Worm (Caenorhabditis elegans) whole organism, L4 larva: Measurements from ENCODE around the gene ttr-28.

ENCODE experiments used
- Y75B8A.6 ChIP-seq: fragments of 200-800 bp; sonication (Bioruptor generic); IDR thresholded peaks from 2 replicates; pipeline ENCODE4 v1.3.6; 2022; ENCODE audit warnings: missing genetic modification reagents, missing genetic modification characterization, missing compliant biosample characterization
- ZK337.2 ChIP-seq: fragments of 200-800 bp; sonication (Bioruptor generic); IDR thresholded peaks from 2 replicates; pipeline ENCODE4 v1.3.6; 2022; ENCODE audit warnings: missing genetic modification reagents, missing genetic modification characterization, missing compliant biosample characterization
- aha-1 ChIP-seq: fragments of 150-350 bp; peaks from one replicate; lab custom pipeline; 2014; ENCODE audit warnings: missing biosample characterization, missing genetic modification characterization
- ceh-20 ChIP-seq: fragments of 200-800 bp; sonication (Bioruptor generic); IDR thresholded peaks from 2 replicates; pipeline ENCODE4 v1.3.6; 2022; ENCODE audit warnings: missing genetic modification reagents, missing genetic modification characterization, missing compliant biosample characterization
- ceh-28 ChIP-seq: fragments of 150-350 bp; optimal IDR thresholded peaks from 2 replicates; lab custom pipeline; 2014; ENCODE audit warnings: missing biosample characterization, missing genetic modification reagents, missing genetic modification characterization
- cey-2 ChIP-seq: sonication (generic microtip); optimal IDR thresholded peaks from 3 replicates; lab custom pipeline; 2017; ENCODE audit warnings: missing genetic modification characterization, mild to moderate bottlenecking, missing compliant biosample characterization, antibody characterized with exemption, borderline replicate concordance; ENCODE audit not compliant: insufficient read depth
- daf-12 ChIP-seq: fragments of 150-350 bp; optimal IDR thresholded peaks from 2 replicates; lab custom pipeline; 2014; ENCODE audit warnings: missing biosample characterization, missing genetic modification reagents, missing genetic modification characterization
- daf-16 ChIP-seq, 3 experiments: sonication (generic microtip); optimal IDR thresholded peaks; 2 replicates each; lab custom pipeline; 2016 to 2017; ENCODE audit warnings: missing genetic modification characterization in 3 of 3, missing genetic modification reagents in 3 of 3, mild to moderate bottlenecking in 2 of 3, missing compliant biosample characterization in 2 of 3, missing biosample characterization in 1 of 3, moderate library complexity in 1 of 3
- dmd-6 ChIP-seq: fragments of 200-800 bp; sonication (Bioruptor generic); IDR thresholded peaks from 2 replicates; pipeline ENCODE4 v1.3.6; 2022; ENCODE audit warnings: missing genetic modification reagents, missing genetic modification characterization, missing compliant biosample characterization
- dpl-1 ChIP-seq: fragments of 150-350 bp; optimal IDR thresholded peaks from 2 replicates; lab custom pipeline; 2014; ENCODE audit warnings: missing biosample characterization, missing genetic modification reagents, missing genetic modification characterization
- dve-1 ChIP-seq: sonication (generic microtip); optimal IDR thresholded peaks from 2 replicates; lab custom pipeline; 2017; ENCODE audit warnings: antibody characterized with exemption, mild to moderate bottlenecking, missing genetic modification characterization, missing compliant biosample characterization; ENCODE audit not compliant: insufficient read depth
- gei-8 ChIP-seq: fragments of 200-800 bp; sonication (Bioruptor generic); optimal IDR thresholded peaks from 2 replicates; lab custom pipeline; 2018; ENCODE audit warnings: mild to moderate bottlenecking, missing genetic modification characterization, missing compliant biosample characterization
- hlh-11 ChIP-seq: fragments of 200-800 bp; sonication (Bioruptor generic); optimal IDR thresholded peaks from 2 replicates; lab custom pipeline; 2018; ENCODE audit warnings: mild to moderate bottlenecking, missing genetic modification characterization, missing compliant biosample characterization
- hlh-30 ChIP-seq: sonication (generic microtip); optimal IDR thresholded peaks from 2 replicates; lab custom pipeline; 2017; ENCODE audit warnings: antibody characterized with exemption, mild to moderate bottlenecking, missing genetic modification characterization, missing compliant biosample characterization; ENCODE audit not compliant: insufficient read depth
- hmg-1.1 ChIP-seq: fragments of 200-800 bp; sonication (Bioruptor generic); IDR thresholded peaks from 2 replicates; pipeline ENCODE4 v1.3.6; 2022; ENCODE audit warnings: missing genetic modification reagents, missing genetic modification characterization, missing compliant biosample characterization
- jun-1 ChIP-seq: fragments of 150-350 bp; optimal IDR thresholded peaks from 2 replicates; lab custom pipeline; 2014; ENCODE audit warnings: missing biosample characterization, missing genetic modification reagents, missing genetic modification characterization
- lim-7 ChIP-seq: fragments of 200-800 bp; sonication (Bioruptor generic); IDR thresholded peaks from 2 replicates; pipeline ENCODE4 v1.3.6; 2022; ENCODE audit warnings: missing genetic modification characterization, missing compliant biosample characterization
- lin-1 ChIP-seq: fragments of 200-800 bp; sonication (Bioruptor generic); IDR thresholded peaks from 2 replicates; pipeline ENCODE4 v1.3.6; 2022; ENCODE audit warnings: missing genetic modification reagents, missing genetic modification characterization, missing compliant biosample characterization
- lin-13 ChIP-seq: fragments of 150-350 bp; optimal IDR thresholded peaks from 2 replicates; lab custom pipeline; 2014; ENCODE audit warnings: missing biosample characterization, missing genetic modification reagents, missing genetic modification characterization
- lir-3 ChIP-seq: sonication (generic microtip); optimal IDR thresholded peaks from 2 replicates; lab custom pipeline; 2016; ENCODE audit warnings: mild to moderate bottlenecking, missing genetic modification characterization, missing compliant biosample characterization
- mdl-1 ChIP-seq, 2 experiments: fragments of 150-350 bp in 1 of 2; sonication (generic microtip) in 1 of 2; optimal IDR thresholded peaks; 2 replicates each; lab custom pipeline; 2014 to 2017; ENCODE audit warnings: missing biosample characterization in 2 of 2, missing genetic modification characterization in 2 of 2
- nhr-11 ChIP-seq: fragments of 150-350 bp; optimal IDR thresholded peaks from 2 replicates; lab custom pipeline; 2014; ENCODE audit warnings: missing biosample characterization, missing genetic modification characterization
- nhr-237 ChIP-seq: sonication (generic microtip); optimal IDR thresholded peaks from 2 replicates; lab custom pipeline; 2017; ENCODE audit warnings: missing biosample characterization, missing genetic modification characterization
- nhr-28 ChIP-seq: fragments of 150-350 bp; optimal IDR thresholded peaks from 2 replicates; lab custom pipeline; 2014; ENCODE audit warnings: missing biosample characterization, missing genetic modification characterization
- nhr-42 ChIP-seq: fragments of 200-800 bp; sonication (Bioruptor generic); IDR thresholded peaks from 2 replicates; pipeline ENCODE4 v1.3.6; 2022; ENCODE audit warnings: missing genetic modification characterization, missing compliant biosample characterization
- nhr-48 ChIP-seq: sonication (generic microtip); optimal IDR thresholded peaks from 2 replicates; lab custom pipeline; 2016; ENCODE audit warnings: mild to moderate bottlenecking, missing genetic modification characterization, missing compliant biosample characterization
- nhr-6 ChIP-seq: fragments of 150-350 bp; optimal IDR thresholded peaks from 2 replicates; lab custom pipeline; 2014; ENCODE audit warnings: missing biosample characterization, missing genetic modification characterization
- nhr-77 ChIP-seq: fragments of 150-350 bp; optimal IDR thresholded peaks from 2 replicates; lab custom pipeline; 2014; ENCODE audit warnings: missing biosample characterization, missing genetic modification characterization
- pha-4 ChIP-seq, 2 experiments: fragments of 150-350 bp in 1 of 2; fragments of 200-800 bp in 1 of 2; sonication (Bioruptor generic) in 1 of 2; IDR thresholded peaks in 1 of 2; optimal IDR thresholded peaks in 1 of 2; 2 replicates each; pipeline versions ENCODE4 v1.3.6 to Lab custom; 2014 to 2022; ENCODE audit warnings: missing genetic modification characterization in 2 of 2, missing genetic modification reagents in 2 of 2, missing biosample characterization in 1 of 2, missing compliant biosample characterization in 1 of 2
- pqm-1 ChIP-seq: sonication (generic microtip); optimal IDR thresholded peaks from 2 replicates; lab custom pipeline; 2017; ENCODE audit warnings: missing biosample characterization, missing genetic modification characterization
- skn-1 ChIP-seq: fragments of 150-350 bp; optimal IDR thresholded peaks from 2 replicates; lab custom pipeline; 2014; ENCODE audit warnings: missing biosample characterization, missing genetic modification characterization
- snpc-4 ChIP-seq: fragments of 150-350 bp; optimal IDR thresholded peaks from 2 replicates; lab custom pipeline; 2014; ENCODE audit warnings: missing biosample characterization, missing genetic modification characterization
- tag-97 ChIP-seq: fragments of 200-800 bp; sonication (Bioruptor generic); IDR thresholded peaks from 2 replicates; pipeline ENCODE4 v1.3.6; 2022; ENCODE audit warnings: missing genetic modification characterization, missing compliant biosample characterization
- unc-130 ChIP-seq: sonication (generic microtip); optimal IDR thresholded peaks from 2 replicates; lab custom pipeline; 2016; ENCODE audit warnings: missing genetic modification reagents, missing genetic modification characterization, missing compliant biosample characterization
- unc-62 ChIP-seq, 3 experiments: fragments of 150-350 bp in 1 of 3; sonication (generic microtip); optimal IDR thresholded peaks in 2 of 3; peaks in 1 of 3; 1 replicate in 1 of 3; 2 replicates in 2 of 3; lab custom pipeline; 2014 to 2017; ENCODE audit warnings: missing biosample characterization in 3 of 3, missing genetic modification characterization in 3 of 3, missing genetic modification reagents in 3 of 3, missing genotype in 1 of 3
- zfp-3 ChIP-seq: fragments of 200-800 bp; sonication (Bioruptor generic); conservative IDR thresholded peaks from 2 replicates; pipeline ENCODE4 v1.3.6; 2022; ENCODE audit warnings: missing genetic modification reagents, missing genetic modification characterization, missing compliant biosample characterization
- ztf-11 ChIP-seq: fragments of 150-350 bp; optimal IDR thresholded peaks from 2 replicates; lab custom pipeline; 2014; ENCODE audit warnings: missing biosample characterization, missing genetic modification characterization

ttr-28 gene

DNA sequence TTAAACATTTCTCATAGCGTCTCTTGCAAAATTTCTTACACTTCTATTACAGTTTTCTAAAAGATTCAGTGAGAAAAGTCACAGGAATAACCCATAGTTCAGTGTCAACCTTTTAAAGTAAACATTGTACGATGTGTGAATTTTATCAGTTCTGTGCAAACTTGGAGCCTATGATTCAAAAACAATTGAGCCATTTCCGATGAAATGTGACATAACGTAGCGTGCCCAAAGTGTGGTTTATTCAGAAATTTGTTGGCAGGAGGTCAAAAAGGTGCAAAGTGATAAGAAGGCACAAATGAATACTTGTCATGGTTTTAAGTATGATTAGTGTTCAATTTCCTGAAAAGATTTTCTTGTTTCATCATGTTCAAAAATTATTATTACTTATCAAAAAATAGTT is 27.4 kb downstream of the ttr-28 start:
- TF ChIP-seq ceh-20 (GFP tag; lab: Robert Waterston, UW) (no peak), nhr-6 (tag; lab: Kevin White, UChicago) (peak; percentile 7), pqm-1 (peak; percentile 52), nhr-28 (tag; lab: Kevin White, UChicago) (no peak), ztf-11 (no peak), nhr-11 (tag; lab: Kevin White, UChicago) (no peak), dpl-1 (GFP tag; lab: Kevin White, UChicago) (no peak), lim-7 (GFP tag; lab: Robert Waterston, UW) (no peak), nhr-42 (GFP tag; lab: Robert Waterston, UW) (no peak), dmd-6 (peak; percentile 48; the same call in 1 of the 2 replicates), gei-8 (GFP tag; lab: Kevin White, UChicago) (no peak), lin-13 (GFP tag; lab: Kevin White, UChicago) (no peak), unc-130 (GFP tag; lab: Kevin White, UChicago) (no peak)

DNA sequence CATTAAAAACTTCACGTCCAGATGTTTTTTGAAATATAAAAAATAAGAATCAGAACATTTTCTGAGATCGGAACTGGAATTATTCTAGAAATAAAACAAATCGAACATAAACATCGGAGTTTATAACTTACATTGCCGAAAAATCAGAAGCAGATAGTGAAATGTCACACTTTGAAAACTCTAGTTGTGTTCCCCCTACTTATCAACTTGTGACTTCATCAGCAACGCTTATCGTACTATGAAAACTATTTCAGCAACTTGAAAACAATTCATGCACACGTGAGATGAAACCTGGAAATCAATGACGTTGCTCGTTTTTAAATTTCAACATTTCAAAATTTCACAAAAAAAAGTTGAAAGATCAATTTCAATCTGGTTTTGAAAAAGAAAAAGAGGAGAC is 28.3 kb downstream of the ttr-28 start:
- TF ChIP-seq pqm-1 = peak; percentile 38
- peak; percentile 60 for TF ChIP-seq hlh-30 (tag; lab: Kevin White, UChicago)
- TF ChIP-seq hlh-11 (tag; lab: Kevin White, UChicago) = peak; percentile 59
- no peak for TF ChIP-seq pha-4 (GFP tag; IDR thresholded peaks at IDR 0.05; lab: Robert Waterston, UW)
- TF ChIP-seq pha-4 (tag; optimal IDR thresholded peaks at IDR 0.05; lab: Kevin White, UChicago) = no peak
- TF ChIP-seq mdl-1 (tag; optimal IDR thresholded peaks at IDR 0.05; lab: Kevin White, UChicago) = peak in 1 of 2 experiments; percentile 20
- TF ChIP-seq aha-1 (tag; lab: Kevin White, UChicago) = peak; percentile 35
- TF ChIP-seq tag-97 = no peak
- TF ChIP-seq dmd-6 = peak; percentile 52
- TF ChIP-seq daf-16 (GFP tag; optimal IDR thresholded peaks at IDR 0.05; lab: Kevin White, UChicago) = no peak
- TF ChIP-seq daf-16 (tag; optimal IDR thresholded peaks at IDR 0.05; lab: Kevin White, UChicago) = peak; percentile 84
- no peak for TF ChIP-seq ceh-28 (tag; lab: Kevin White, UChicago)
- peak; percentile 69 for TF ChIP-seq nhr-28 (tag; lab: Kevin White, UChicago)
- peak; percentile 46 for TF ChIP-seq dve-1 (tag; lab: Kevin White, UChicago)
- no peak for TF ChIP-seq nhr-237 (tag; lab: Kevin White, UChicago)
- no peak for TF ChIP-seq zfp-3 (GFP tag; lab: Robert Waterston, UW)
- TF ChIP-seq lin-1 = 0 out of 2 replicates have a peak, but pooled peaks have one; percentile 29

DNA sequence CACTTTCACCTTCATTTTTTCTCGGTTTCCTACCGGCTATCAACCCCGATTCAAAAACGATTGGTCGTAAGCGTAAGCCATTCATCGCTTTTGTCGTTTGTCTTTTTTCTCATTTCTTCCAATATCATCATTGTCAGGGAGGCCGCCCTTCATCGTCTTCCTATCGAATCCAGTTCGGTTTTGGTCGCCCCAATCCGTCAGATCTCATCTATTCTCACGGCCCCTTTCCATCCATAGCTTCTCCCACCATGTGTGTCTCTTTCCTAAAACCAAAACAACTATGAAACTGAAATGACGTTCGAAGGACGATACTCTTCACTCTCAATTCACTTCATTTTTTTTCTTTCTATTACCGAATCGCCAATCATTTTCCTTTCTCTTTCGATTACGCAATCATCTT is 29.1 kb downstream of the ttr-28 start:
- TF ChIP-seq snpc-4 (tag; lab: Kevin White, UChicago) (no peak), jun-1 (tag; lab: Kevin White, UChicago) (no peak), nhr-48 (tag; lab: Kevin White, UChicago) (no peak), ZK337.2 (no peak), unc-62 (GFP tag; optimal IDR thresholded peaks at IDR 0.05 in 1 of 2; lab: Kevin White, UChicago) (peak in 1 of 2 experiments; percentile 93), unc-62 (tag; optimal IDR thresholded peaks at IDR 0.05; lab: Kevin White, UChicago) (no peak), cey-2 (no peak), nhr-28 (tag; lab: Kevin White, UChicago) (peak; percentile 33), zfp-3 (GFP tag; lab: Robert Waterston, UW) (no peak), Y75B8A.6 (GFP tag; lab: Robert Waterston, UW) (no peak), hmg-1.1 (GFP tag; lab: Robert Waterston, UW) (no peak), ceh-20 (GFP tag; lab: Robert Waterston, UW) (no peak), lir-3 (tag; lab: Kevin White, UChicago) (no peak), skn-1 (no peak), nhr-77 (tag; lab: Kevin White, UChicago) (no peak), daf-12 (no peak)
